Fruit fly (Drosophila melanogaster): ENCODE data around the gene CG4982.

dm6 chr3L:16308380-16308779 is 7.1 kb downstream of the CG4982 start, which contains the start of gene CG13042:
- TF ChIP-seq br (GFP tag; optimal IDR thresholded peaks at IDR 0.05), result no peak
- TF ChIP-seq sage (GFP tag; optimal IDR thresholded peaks at IDR 0.05), result no peak

All from whole organism, wandering third instar larva.